Fruit fly (Drosophila melanogaster) whole organism, embryonic: ENCODE data around the gene CG31910.

Experiments used
- CG10366 ChIP-seq: fragments of 200-800 bp; sonication (Bioruptor generic); IDR thresholded peaks from 2 replicates; pipeline ENCODE4 v1.3.6; 2022; ENCODE audit warnings: missing biosample characterization, missing genetic modification characterization
- CG10543 ChIP-seq: fragments of 200-800 bp; sonication (Bioruptor generic); optimal IDR thresholded peaks from 3 replicates; lab custom pipeline; 2017; ENCODE audit warnings: missing biosample characterization, mild to moderate bottlenecking, missing genetic modification characterization, moderate library complexity
- CG10959 ChIP-seq: fragments of 200-800 bp; sonication (Bioruptor generic); IDR thresholded peaks from 2 replicates; pipeline ENCODE4 v1.3.6; 2022; ENCODE audit warnings: missing biosample characterization, missing genetic modification characterization
- CG10979 ChIP-seq: fragments of 200-800 bp; sonication (Bioruptor generic); optimal IDR thresholded peaks from 2 replicates; lab custom pipeline; 2018; ENCODE audit warnings: missing biosample characterization, mild to moderate bottlenecking, missing genetic modification characterization, moderate library complexity
- CG12155 ChIP-seq: fragments of 200-800 bp; sonication (Bioruptor generic); optimal IDR thresholded peaks from 3 replicates; lab custom pipeline; 2016; ENCODE audit warnings: missing biosample characterization, missing genetic modification characterization
- CG13296 ChIP-seq: fragments of 200-800 bp; sonication (Bioruptor generic); optimal IDR thresholded peaks from 3 replicates; lab custom pipeline; 2018; ENCODE audit warnings: missing biosample characterization, mild to moderate bottlenecking, missing genetic modification characterization
- CG14860 ChIP-seq: fragments of 200-800 bp; sonication (Bioruptor generic); IDR thresholded peaks from 3 replicates; pipeline ENCODE4 v1.3.6; 2022; ENCODE audit warnings: missing biosample characterization, missing genetic modification characterization; ENCODE audit not compliant: partially characterized antibody
- CG16779 ChIP-seq: fragments of 200-800 bp; sonication (Bioruptor generic); IDR thresholded peaks from 2 replicates; pipeline ENCODE4 v1.3.6; 2022; ENCODE audit warnings: missing biosample characterization, missing genetic modification characterization
- CG16813 ChIP-seq: fragments of 200-800 bp; sonication (Bioruptor generic); IDR thresholded peaks from 3 replicates; pipeline ENCODE4 v1.3.6; 2022; ENCODE audit warnings: missing biosample characterization, missing genetic modification characterization; ENCODE audit not compliant: partially characterized antibody
- CG17802 ChIP-seq: fragments of 200-800 bp; sonication (Bioruptor generic); optimal IDR thresholded peaks from 2 replicates; lab custom pipeline; 2018; ENCODE audit warnings: missing biosample characterization, mild to moderate bottlenecking, missing genetic modification characterization, moderate library complexity
- CG31365 ChIP-seq: fragments of 200-800 bp; sonication (Bioruptor generic); optimal IDR thresholded peaks from 2 replicates; lab custom pipeline; 2018; ENCODE audit warnings: missing biosample characterization, mild to moderate bottlenecking, missing genetic modification characterization
- CG34376 ChIP-seq: fragments of 200-800 bp; sonication (Bioruptor generic); optimal IDR thresholded peaks from 2 replicates; lab custom pipeline; 2018; ENCODE audit warnings: missing biosample characterization, mild to moderate bottlenecking, missing genetic modification characterization
- CG4328 ChIP-seq: fragments of 200-800 bp; sonication (Bioruptor generic); optimal IDR thresholded peaks from 3 replicates; lab custom pipeline; 2017; ENCODE audit warnings: missing biosample characterization, missing genetic modification reagents, missing genetic modification characterization
- CG4424 ChIP-seq: fragments of 200-800 bp; sonication (Bioruptor generic); optimal IDR thresholded peaks from 3 replicates; lab custom pipeline; 2016; ENCODE audit warnings: missing biosample characterization, missing genetic modification characterization
- CG4617 ChIP-seq: fragments of 200-800 bp; sonication (Bioruptor generic); optimal IDR thresholded peaks from 3 replicates; lab custom pipeline; 2016; ENCODE audit warnings: missing biosample characterization, missing genetic modification characterization, borderline replicate concordance
- CG6175 ChIP-seq: fragments of 200-800 bp; sonication (Bioruptor generic); IDR thresholded peaks from 3 replicates; pipeline ENCODE4 v1.3.6; 2022; ENCODE audit warnings: missing biosample characterization, missing genetic modification characterization
- CG7839 ChIP-seq: fragments of 200-800 bp; sonication (Bioruptor generic); optimal IDR thresholded peaks from 3 replicates; lab custom pipeline; 2018; ENCODE audit warnings: missing biosample characterization, mild to moderate bottlenecking, missing genetic modification characterization, moderate library complexity
- CG7928 ChIP-seq: fragments of 200-800 bp; sonication (Bioruptor generic); optimal IDR thresholded peaks from 2 replicates; lab custom pipeline; 2017; ENCODE audit warnings: missing biosample characterization, mild to moderate bottlenecking, missing genetic modification characterization
- CG9817 ChIP-seq: fragments of 200-800 bp; sonication (Bioruptor generic); optimal IDR thresholded peaks from 2 replicates; lab custom pipeline; 2018; ENCODE audit warnings: missing biosample characterization, mild to moderate bottlenecking, missing genetic modification characterization, moderate library complexity
- Dref ChIP-seq: fragments of 200-800 bp; sonication (Bioruptor generic); IDR thresholded peaks from 2 replicates; pipeline ENCODE4 v1.3.6; 2022; ENCODE audit warnings: missing biosample characterization, missing genetic modification characterization
- GATAe ChIP-seq: fragments of 200-800 bp; sonication (Bioruptor generic); conservative IDR thresholded peaks from 2 replicates; pipeline ENCODE4 v1.3.6; 2022; ENCODE audit warnings: missing biosample characterization, missing genetic modification characterization
- Gsc ChIP-seq: fragments of 200-800 bp; sonication (Bioruptor generic); IDR thresholded peaks from 2 replicates; pipeline ENCODE4 v1.3.6; 2022; ENCODE audit warnings: missing biosample characterization, missing genetic modification characterization
- Hey ChIP-seq: fragments of 200-800 bp; sonication (Bioruptor generic); optimal IDR thresholded peaks from 3 replicates; lab custom pipeline; 2018; ENCODE audit warnings: missing biosample characterization, mild to moderate bottlenecking, missing genetic modification characterization
- Hr78 ChIP-seq, 2 experiments: fragments of 200-800 bp in 1 of 2; fragments of >200 bp in 1 of 2; sonication (Bioruptor generic) in 1 of 2; optimal IDR thresholded peaks; 2 replicates each; lab custom pipeline; 2017 to 2019; ENCODE audit warnings: missing biosample characterization in 2 of 2, missing genetic modification characterization in 2 of 2, mild to moderate bottlenecking in 1 of 2, moderate library complexity in 1 of 2
- Lhr ChIP-seq: fragments of 200-800 bp; sonication (Bioruptor generic); optimal IDR thresholded peaks from 3 replicates; lab custom pipeline; 2017; ENCODE audit warnings: mild to moderate bottlenecking, missing biosample characterization, missing genetic modification reagents, missing genetic modification characterization
- MESR4 ChIP-seq: fragments of 200-800 bp; sonication (Bioruptor generic); optimal IDR thresholded peaks from 2 replicates; lab custom pipeline; 2018; ENCODE audit warnings: missing biosample characterization, mild to moderate bottlenecking, missing genetic modification characterization, moderate library complexity
- Opbp ChIP-seq: fragments of 200-800 bp; sonication (Bioruptor generic); IDR thresholded peaks from 3 replicates; pipeline ENCODE4 v1.3.6; 2022; ENCODE audit warnings: missing biosample characterization, missing genetic modification characterization; ENCODE audit not compliant: partially characterized antibody
- Sin3A ChIP-seq: fragments of >200 bp; optimal IDR thresholded peaks from 2 replicates; lab custom pipeline; 2018
- Stat92E ChIP-seq, 3 experiments: fragments of >200 bp in 2 of 3; fragments of 200-800 bp in 1 of 3; sonication (Bioruptor generic) in 1 of 3; optimal IDR thresholded peaks; 2 replicates each; lab custom pipeline; 2017 to 2019; ENCODE audit warnings: missing biosample characterization in 3 of 3, missing genetic modification characterization in 3 of 3, mild to moderate bottlenecking in 1 of 3, moderate library complexity in 1 of 3
- ap ChIP-seq: fragments of 200-800 bp; sonication (Bioruptor generic); IDR thresholded peaks from 2 replicates; pipeline ENCODE4 v1.3.6; 2022; ENCODE audit warnings: missing biosample characterization, missing genetic modification characterization
- bowl ChIP-seq: fragments of 200-800 bp; sonication (Bioruptor generic); IDR thresholded peaks from 2 replicates; pipeline ENCODE4 v1.3.6; 2022; ENCODE audit warnings: missing biosample characterization, missing genetic modification characterization
- cato ChIP-seq: fragments of 200-800 bp; sonication (Bioruptor generic); optimal IDR thresholded peaks from 2 replicates; lab custom pipeline; 2016; ENCODE audit warnings: missing biosample characterization, missing genetic modification characterization, borderline replicate concordance
- chinmo ChIP-seq: fragments of 200-800 bp; sonication (Bioruptor generic); IDR thresholded peaks from 4 replicates; pipeline ENCODE4 v1.3.6; 2022; ENCODE audit warnings: missing biosample characterization, missing genetic modification characterization; ENCODE audit not compliant: partially characterized antibody
- ci ChIP-seq: fragments of 200-800 bp; sonication (Bioruptor generic); IDR thresholded peaks from 3 replicates; pipeline ENCODE4 v1.3.6; 2022; ENCODE audit warnings: missing biosample characterization, missing genetic modification characterization
- corto ChIP-seq: fragments of 200-800 bp; sonication (Bioruptor generic); optimal IDR thresholded peaks from 2 replicates; lab custom pipeline; 2016; ENCODE audit warnings: missing biosample characterization, mild to moderate bottlenecking, missing genetic modification characterization, moderate library complexity
- croc ChIP-seq: fragments of 200-800 bp; sonication (Bioruptor generic); conservative IDR thresholded peaks from 3 replicates; pipeline ENCODE4 v1.3.6; 2022; ENCODE audit warnings: missing biosample characterization, missing genetic modification characterization
- dm ChIP-seq: fragments of 200-800 bp; sonication (Bioruptor generic); optimal IDR thresholded peaks from 3 replicates; lab custom pipeline; 2016; ENCODE audit warnings: missing biosample characterization, missing genetic modification characterization
- dpn ChIP-seq, 2 experiments: fragments of 200-800 bp; sonication (Bioruptor generic); optimal IDR thresholded peaks; 3 replicates each; lab custom pipeline; 2016; ENCODE audit warnings: missing biosample characterization in 2 of 2, missing genetic modification characterization in 2 of 2
- gfzf ChIP-seq: fragments of 200-800 bp; sonication (Bioruptor generic); optimal IDR thresholded peaks from 2 replicates; lab custom pipeline; 2016; ENCODE audit warnings: missing biosample characterization, mild to moderate bottlenecking, missing genetic modification characterization, moderate library complexity
- hkb ChIP-seq, 2 experiments: fragments of 200-800 bp in 1 of 2; fragments of >200 bp in 1 of 2; sonication (Bioruptor generic) in 1 of 2; IDR thresholded peaks in 1 of 2; optimal IDR thresholded peaks in 1 of 2; 2 replicates each; pipeline versions ENCODE4 v1.3.6 to Lab custom; 2017 to 2022; ENCODE audit warnings: missing biosample characterization in 1 of 2, missing genetic modification characterization in 1 of 2
- ind ChIP-seq: fragments of 200-800 bp; sonication (Bioruptor generic); optimal IDR thresholded peaks from 3 replicates; lab custom pipeline; 2016; ENCODE audit warnings: missing biosample characterization, missing genetic modification characterization
- insv ChIP-seq, 2 experiments: fragments of 200-800 bp; sonication (Bioruptor generic); optimal IDR thresholded peaks; 3 replicates each; lab custom pipeline; 2016 to 2018; ENCODE audit warnings: missing biosample characterization in 2 of 2, missing genetic modification characterization in 2 of 2
- lola ChIP-seq, 3 experiments: fragments of >200 bp in 2 of 3; fragments of 200-800 bp in 1 of 3; sonication (Bioruptor generic) in 1 of 3; optimal IDR thresholded peaks; 2 replicates each; lab custom pipeline; 2017 to 2019; ENCODE audit warnings: missing biosample characterization in 3 of 3, missing genetic modification characterization in 3 of 3, mild to moderate bottlenecking in 1 of 3, moderate library complexity in 1 of 3
- nerfin-1 ChIP-seq: fragments of 200-800 bp; sonication (Bioruptor generic); optimal IDR thresholded peaks from 3 replicates; lab custom pipeline; 2019; ENCODE audit warnings: missing biosample characterization, mild to moderate bottlenecking, missing genetic modification characterization, moderate library complexity
- run ChIP-seq: fragments of 200-800 bp; sonication (Bioruptor generic); optimal IDR thresholded peaks from 3 replicates; lab custom pipeline; 2018; ENCODE audit warnings: missing biosample characterization, mild to moderate bottlenecking, missing genetic modification characterization
- sens-2 ChIP-seq: fragments of 200-800 bp; sonication (Bioruptor generic); IDR thresholded peaks from 2 replicates; pipeline ENCODE4 v1.3.6; 2022; ENCODE audit warnings: missing biosample characterization, missing genetic modification characterization
- sim ChIP-seq: fragments of 200-800 bp; sonication (Bioruptor generic); IDR thresholded peaks from 2 replicates; pipeline ENCODE4 v1.3.6; 2022; ENCODE audit warnings: missing biosample characterization, missing genetic modification characterization
- vfl ChIP-seq: fragments of 200-800 bp; sonication (Bioruptor generic); optimal IDR thresholded peaks from 2 replicates; lab custom pipeline; 2016; ENCODE audit warnings: missing biosample characterization, missing genetic modification characterization

Gene CG31910

DNA sequence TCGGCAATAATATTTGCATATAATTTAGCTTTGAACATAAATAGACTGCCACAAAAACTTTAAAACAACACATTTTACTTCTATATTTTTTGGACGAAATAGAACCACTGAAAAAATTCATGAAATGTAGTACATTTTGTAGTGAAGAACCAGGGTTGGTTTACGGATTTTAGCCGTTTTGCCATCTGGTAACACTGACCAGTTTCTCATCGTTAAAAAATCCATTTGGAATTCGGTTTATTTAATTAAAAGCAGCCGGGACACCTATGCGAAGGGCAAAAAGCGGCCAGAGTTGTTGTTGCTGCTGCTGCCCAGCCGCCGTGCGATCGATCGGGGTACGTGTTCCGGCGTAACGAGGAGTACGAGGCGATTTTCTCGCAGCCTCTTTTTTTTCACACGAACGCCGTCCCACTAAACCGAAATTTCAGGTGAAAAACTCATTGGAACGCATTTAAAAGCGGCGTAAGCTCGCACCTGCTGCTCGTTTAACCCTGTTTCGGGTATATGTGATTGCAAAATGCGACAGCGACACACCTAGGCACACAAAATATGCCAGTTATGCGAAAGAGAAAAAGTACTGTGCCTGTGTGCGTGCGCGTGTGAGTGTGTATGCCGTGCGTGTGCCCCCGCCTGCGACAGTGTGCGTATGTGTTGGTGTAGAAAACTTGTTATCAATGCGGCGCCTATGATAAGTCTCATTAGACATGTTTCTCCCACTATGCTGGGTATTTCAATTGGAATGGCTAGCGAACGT, 21.5 kb downstream of the CG31910 start, which contains the start of gene Liprin-alpha (continued):
- peak; percentile 79 for TF ChIP-seq MESR4 (GFP tag; lab: Kevin White, UChicago)
- TF ChIP-seq CG10979 (tag; lab: Kevin White, UChicago), result peak; percentile 20
- no peak for TF ChIP-seq run (tag; lab: Kevin White, UChicago)
- no peak for TF ChIP-seq dpn (GFP tag; optimal IDR thresholded peaks at IDR 0.05; lab: Kevin White, UChicago)
- no peak for TF ChIP-seq sens-2 (GFP tag; lab: Robert Waterston, UW)
- no peak for TF ChIP-seq CG31365 (tag; lab: Kevin White, UChicago)
- TF ChIP-seq croc (GFP tag; lab: Robert Waterston, UW), result no peak
- TF ChIP-seq CG6175, result peak; percentile 96
- no peak for TF ChIP-seq corto
- TF ChIP-seq chinmo, result peak; percentile 89
- TF ChIP-seq lola (GFP tag; optimal IDR thresholded peaks at IDR 0.05; lab: Kevin White, UChicago), result peak in 1 of 3 experiments; percentile 66
- peak; percentile 41 for TF ChIP-seq Sin3A (lab: Kevin White, UChicago)
- no peak for TF ChIP-seq dm (GFP tag; lab: Kevin White, UChicago)
- no peak for TF ChIP-seq vfl
- TF ChIP-seq gfzf (GFP tag; lab: Kevin White, UChicago), result peak; percentile 79
- TF ChIP-seq CG10366 (GFP tag; lab: Robert Waterston, UW), result no peak
- no peak for TF ChIP-seq Gsc
- no peak for TF ChIP-seq cato (GFP tag; lab: Kevin White, UChicago)
- no peak for TF ChIP-seq CG34376
- peak; percentile 14 to 92 for TF ChIP-seq insv (GFP tag; optimal IDR thresholded peaks at IDR 0.05; lab: Kevin White, UChicago)
- TF ChIP-seq CG9817 (tag; lab: Kevin White, UChicago), result no peak
- TF ChIP-seq Stat92E (GFP tag; optimal IDR thresholded peaks at IDR 0.05; lab: Kevin White, UChicago), result peak in 1 of 3 experiments; percentile 73
- TF ChIP-seq CG12155, result no peak
- TF ChIP-seq CG4328 (GFP tag; lab: Kevin White, UChicago), result no peak
- TF ChIP-seq nerfin-1 (tag; lab: Kevin White, UChicago), result no peak
- TF ChIP-seq sim, result no peak
- TF ChIP-seq CG13296 (GFP tag; lab: Kevin White, UChicago), result no peak
- peak; percentile 25 for TF ChIP-seq CG10543 (GFP tag; lab: Kevin White, UChicago)
- TF ChIP-seq CG7928 (GFP tag; lab: Kevin White, UChicago), result peak; percentile 86
- TF ChIP-seq Hr78 (GFP tag; optimal IDR thresholded peaks at IDR 0.05; lab: Kevin White, UChicago), result peak in 1 of 2 experiments; percentile 57
- TF ChIP-seq Opbp (GFP tag; lab: Robert Waterston, UW), result peak; percentile 29; the same call in 1 of the 3 replicates
- TF ChIP-seq hkb (optimal IDR thresholded peaks at IDR 0.05; lab: Kevin White, UChicago), result no peak
- no peak for TF ChIP-seq hkb (GFP tag; IDR thresholded peaks at IDR 0.05; lab: Robert Waterston, UW)
- TF ChIP-seq ap, result no peak
- TF ChIP-seq Dref (GFP tag; lab: Robert Waterston, UW), result no peak
- TF ChIP-seq CG16813, result no peak
- TF ChIP-seq ci (GFP tag; lab: Robert Waterston, UW), result no peak
- TF ChIP-seq ind (GFP tag; lab: Kevin White, UChicago), result no peak
- TF ChIP-seq bowl (GFP tag; lab: Robert Waterston, UW), result no peak
- peak; percentile 80 for TF ChIP-seq CG4617 (GFP tag; lab: Kevin White, UChicago)
- TF ChIP-seq CG17802 (tag; lab: Kevin White, UChicago), result no peak
- no peak for TF ChIP-seq CG14860 (GFP tag; lab: Robert Waterston, UW)
- TF ChIP-seq CG7839 (tag; lab: Kevin White, UChicago), result no peak
- no peak for TF ChIP-seq CG10959 (GFP tag; lab: Robert Waterston, UW)
- TF ChIP-seq Lhr (GFP tag; lab: Kevin White, UChicago), result no peak
- no peak for TF ChIP-seq Hey (tag; lab: Kevin White, UChicago)
- peak; percentile 80 for TF ChIP-seq GATAe (GFP tag; lab: Robert Waterston, UW)
- TF ChIP-seq CG16779 (GFP tag; lab: Robert Waterston, UW), result no peak
- TF ChIP-seq CG4424 (GFP tag; lab: Kevin White, UChicago), result no peak
